ENCODE assay signal across 2 worm cellular contexts in the genomic region with DNA sequence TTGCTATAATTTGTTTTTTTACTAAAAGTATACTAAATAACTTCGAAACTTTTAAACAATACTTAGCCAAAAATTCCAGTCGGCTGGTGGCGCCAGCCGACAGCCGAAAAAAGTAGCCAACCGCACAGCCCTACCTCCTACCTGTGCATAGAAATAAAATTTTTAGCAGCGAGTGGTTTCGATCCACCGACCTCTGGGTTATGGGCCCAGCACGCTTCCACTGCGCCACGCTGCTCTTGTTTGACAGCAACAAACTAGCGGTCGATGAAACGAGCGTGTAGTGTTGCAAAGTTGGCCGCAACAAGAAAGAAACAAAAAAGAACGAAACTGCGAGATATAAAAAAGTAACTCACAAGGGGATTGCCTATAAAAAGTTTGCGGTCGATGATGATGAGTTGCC.
TF ChIP-seq lines count a peak whose summit lies in the region.

No protein-coding gene starts in this region.

TF ChIP-seq in whole organism, L1 larva, 84 proteins besides CTCF, POLR2A, EP300 and RAD21 (continued from another document and continues in another):
- TF ChIP-seq unc-62 (GFP tag; optimal IDR thresholded peaks at IDR 0.05; lab: Kevin White, UChicago) (no peak), dpl-1 (GFP tag; optimal IDR thresholded peaks at IDR 0.05; lab: Kevin White, UChicago) (no peak), F16B12.6 (tag; optimal IDR thresholded peaks at IDR 0.05; lab: Kevin White, UChicago) (no peak), mef-2 (tag; optimal IDR thresholded peaks at IDR 0.05; lab: Kevin White, UChicago) (no peak), ets-5 (GFP tag; IDR thresholded peaks at IDR 0.05; lab: Robert Waterston, UW) (no peak), ceh-8 (GFP tag; optimal IDR thresholded peaks at IDR 0.05; lab: Kevin White, UChicago) (no peak), mab-9 (GFP tag; IDR thresholded peaks at IDR 0.05; lab: Robert Waterston, UW) (no peak), pag-3 (tag; optimal IDR thresholded peaks at IDR 0.05; lab: Kevin White, UChicago; ENCODE audit: borderline replicate concordance, insufficient read depth) (no peak), fos-1 (tag; optimal IDR thresholded peaks at IDR 0.05; lab: Kevin White, UChicago) (no peak), zag-1 (tag; optimal IDR thresholded peaks at IDR 0.05; lab: Kevin White, UChicago) (no peak), tbx-2 (tag; optimal IDR thresholded peaks at IDR 0.05; lab: Kevin White, UChicago) (peak; percentile 37), nhr-90 (tag; optimal IDR thresholded peaks at IDR 0.05; lab: Kevin White, UChicago; ENCODE audit: poor library complexity) (peak; percentile 55), ztf-11 (tag; optimal IDR thresholded peaks at IDR 0.05; lab: Kevin White, UChicago) (peak in 1 of 2 experiments; percentile 18), nhr-71 (tag; optimal IDR thresholded peaks at IDR 0.05; lab: Kevin White, UChicago) (peak; percentile 64), nhr-19 (GFP tag; conservative IDR thresholded peaks at IDR 0.05; lab: Robert Waterston, UW) (peak; percentile 63), hpl-2 (GFP tag; optimal IDR thresholded peaks at IDR 0.05; lab: Kevin White, UChicago) (no peak), grh-1 (GFP tag; IDR thresholded peaks at IDR 0.05; lab: Robert Waterston, UW) (no peak), hlh-4 (tag; optimal IDR thresholded peaks at IDR 0.05; lab: Kevin White, UChicago) (no peak), alr-1 (tag; optimal IDR thresholded peaks at IDR 0.05; lab: Kevin White, UChicago; ENCODE audit: borderline replicate concordance) (no peak), C34B4.2 (tag; optimal IDR thresholded peaks at IDR 0.05; lab: Kevin White, UChicago) (no peak), nhr-11 (tag; optimal IDR thresholded peaks at IDR 0.05; lab: Kevin White, UChicago) (no peak), jun-1 (tag; optimal IDR thresholded peaks at IDR 0.05; lab: Kevin White, UChicago) (no peak), dsc-1 (tag; optimal IDR thresholded peaks at IDR 0.05; lab: Kevin White, UChicago) (peak; percentile 48), nhr-20 (tag; optimal IDR thresholded peaks at IDR 0.05; lab: Kevin White, UChicago) (peak; percentile 55), irx-1 (tag; optimal IDR thresholded peaks at IDR 0.05; lab: Kevin White, UChicago) (peak; percentile 37), pqm-1 (tag; optimal IDR thresholded peaks at IDR 0.05; lab: Kevin White, UChicago) (no peak), hlh-17 (GFP tag; optimal IDR thresholded peaks at IDR 0.05; lab: Kevin White, UChicago; ENCODE audit: borderline replicate concordance) (no peak), ama-1 (optimal IDR thresholded peaks at IDR 0.05; lab: Kevin White, UChicago) (no peak), lsy-2 (tag; optimal IDR thresholded peaks at IDR 0.05; lab: Kevin White, UChicago) (peak in 1 of 2 experiments; percentile 25), xbp-1 (tag; optimal IDR thresholded peaks at IDR 0.05; lab: Kevin White, UChicago) (peak; percentile 41), ces-1 (GFP tag; optimal IDR thresholded peaks at IDR 0.05; lab: Kevin White, UChicago) (no peak), sup-37 (GFP tag; optimal IDR thresholded peaks at IDR 0.05; lab: Kevin White, UChicago) (no peak), rnt-1 (tag; optimal IDR thresholded peaks at IDR 0.05; lab: Kevin White, UChicago) (peak; percentile 69), fkh-8 (tag; optimal IDR thresholded peaks at IDR 0.05; lab: Kevin White, UChicago) (peak; percentile 9), snpc-4 (tag; optimal IDR thresholded peaks at IDR 0.05; lab: Kevin White, UChicago) (no peak), egl-27 (tag; optimal IDR thresholded peaks at IDR 0.05; lab: Kevin White, UChicago) (no peak), lin-13 (GFP tag; optimal IDR thresholded peaks at IDR 0.05; lab: Kevin White, UChicago) (no peak), nhr-85 (tag; lab: Kevin White, UChicago) (peak; percentile 63), unc-98 (GFP tag; IDR thresholded peaks at IDR 0.05; lab: Robert Waterston, UW) (no peak), unc-30 (tag; optimal IDR thresholded peaks at IDR 0.05; lab: Kevin White, UChicago) (no peak), pax-3 (tag; optimal IDR thresholded peaks at IDR 0.05; lab: Kevin White, UChicago) (no peak), blmp-1 (tag; optimal IDR thresholded peaks at IDR 0.05; lab: Kevin White, UChicago) (no peak), nhr-28 (tag; optimal IDR thresholded peaks at IDR 0.05; lab: Kevin White, UChicago) (no peak), isw-1 (GFP tag; IDR thresholded peaks at IDR 0.05; lab: Robert Waterston, UW) (no peak), elt-2 (tag; optimal IDR thresholded peaks at IDR 0.05; lab: Kevin White, UChicago) (no peak), C04F5.9 (tag; optimal IDR thresholded peaks at IDR 0.05; lab: Kevin White, UChicago) (no peak), lin-39 (tag; optimal IDR thresholded peaks at IDR 0.05; lab: Kevin White, UChicago) (no peak), fkh-4 (tag; optimal IDR thresholded peaks at IDR 0.05; lab: Kevin White, UChicago; ENCODE audit: borderline replicate concordance) (no peak), lir-3 (tag; optimal IDR thresholded peaks at IDR 0.05; lab: Kevin White, UChicago; ENCODE audit: poor library complexity) (peak; percentile 49), ceh-82 (tag; optimal IDR thresholded peaks at IDR 0.05; lab: Kevin White, UChicago) (peak; percentile 12 to 44 (median 19)), nhr-76 (tag; optimal IDR thresholded peaks at IDR 0.05; lab: Kevin White, UChicago) (no peak), zip-4 (GFP tag; optimal IDR thresholded peaks at IDR 0.05; lab: Kevin White, UChicago) (peak; percentile 16), egl-13 (tag; optimal IDR thresholded peaks at IDR 0.05; lab: Kevin White, UChicago) (no peak), unc-130 (tag; optimal IDR thresholded peaks at IDR 0.05; lab: Kevin White, UChicago) (no peak), Y116A8C.19 (tag; optimal IDR thresholded peaks at IDR 0.05; lab: Kevin White, UChicago; ENCODE audit: borderline replicate concordance) (no peak), C16A3.4 (tag; optimal IDR thresholded peaks at IDR 0.05; lab: Kevin White, UChicago) (no peak), skn-1 (tag; optimal IDR thresholded peaks at IDR 0.05; lab: Kevin White, UChicago) (no peak), sptf-1 (tag; optimal IDR thresholded peaks at IDR 0.05; lab: Kevin White, UChicago) (no peak), aha-1 (tag; optimal IDR thresholded peaks at IDR 0.05; lab: Kevin White, UChicago) (no peak), ceh-90 (tag; optimal IDR thresholded peaks at IDR 0.05; lab: Kevin White, UChicago) (no peak), tlp-1 (tag; optimal IDR thresholded peaks at IDR 0.05; lab: Kevin White, UChicago) (no peak), nhr-84 (tag; optimal IDR thresholded peaks at IDR 0.05; lab: Kevin White, UChicago) (no peak), nhr-12 (tag; optimal IDR thresholded peaks at IDR 0.05; lab: Kevin White, UChicago) (no peak), nhr-237 (tag; optimal IDR thresholded peaks at IDR 0.05; lab: Kevin White, UChicago) (no peak), sox-4 (tag; optimal IDR thresholded peaks at IDR 0.05; lab: Kevin White, UChicago) (no peak), nhr-77 (tag; optimal IDR thresholded peaks at IDR 0.05; lab: Kevin White, UChicago) (peak; percentile 19)

TF ChIP-seq in whole organism, young adult, 124 proteins besides CTCF, POLR2A, EP300 and RAD21 (continued from another document):
- TF ChIP-seq let-607 (tag; optimal IDR thresholded peaks at IDR 0.05; lab: Kevin White, UChicago) (peak; percentile 24 to 27), Y67H2A.10 (GFP tag; conservative IDR thresholded peaks at IDR 0.05; lab: Robert Waterston, UW) (no peak), him-1 (tag; optimal IDR thresholded peaks at IDR 0.05; lab: Kevin White, UChicago) (peak; percentile 77), lsy-27 (tag; optimal IDR thresholded peaks at IDR 0.05; lab: Kevin White, UChicago; ENCODE audit: borderline replicate concordance, insufficient read depth) (no peak), lsl-1 (GFP tag; optimal IDR thresholded peaks at IDR 0.05; lab: Kevin White, UChicago) (no peak), rpc-1 (optimal IDR thresholded peaks at IDR 0.05; lab: Kevin White, UChicago) (peak; percentile 71), rpc-1 (tag; optimal IDR thresholded peaks at IDR 0.05; lab: Kevin White, UChicago) (peak; percentile 82), attf-3 (GFP tag; conservative IDR thresholded peaks at IDR 0.05; lab: Robert Waterston, UW) (no peak), ama-1 (optimal IDR thresholded peaks at IDR 0.05; lab: Kevin White, UChicago) (no peak), ama-1 (GFP tag; optimal IDR thresholded peaks at IDR 0.05; lab: Kevin White, UChicago) (peak in 1 of 2 experiments; percentile 39), ceh-27 (GFP tag; optimal IDR thresholded peaks at IDR 0.05; lab: Kevin White, UChicago) (peak; percentile 18), tlf-1 (GFP tag; optimal IDR thresholded peaks at IDR 0.05; lab: Kevin White, UChicago) (no peak), egrh-3 (GFP tag; IDR thresholded peaks at IDR 0.05; lab: Robert Waterston, UW) (peak; percentile 53; the same call in 1 of the 2 replicates), F49E8.2 (tag; optimal IDR thresholded peaks at IDR 0.05; lab: Kevin White, UChicago; ENCODE audit: insufficient read depth) (no peak), zim-3 (tag; optimal IDR thresholded peaks at IDR 0.05; lab: Kevin White, UChicago) (peak; percentile 41), nfya-1 (tag; optimal IDR thresholded peaks at IDR 0.05; lab: Kevin White, UChicago; ENCODE audit: borderline replicate concordance, insufficient read depth) (no peak), F22D6.2 (tag; optimal IDR thresholded peaks at IDR 0.05; lab: Kevin White, UChicago) (peak; percentile 22), B0261.1 (tag; optimal IDR thresholded peaks at IDR 0.05; lab: Kevin White, UChicago) (peak; percentile 84), Y53G8AR.9 (GFP tag; conservative IDR thresholded peaks at IDR 0.05; lab: Robert Waterston, UW) (peak; percentile 72; the same call in 1 of the 2 replicates), mcd-1 (GFP tag; IDR thresholded peaks at IDR 0.05; lab: Robert Waterston, UW) (no peak; the same call in none of the 2 replicates), lin-54 (GFP tag; optimal IDR thresholded peaks at IDR 0.05; lab: Kevin White, UChicago) (peak; percentile 8), let-526 (GFP tag; IDR thresholded peaks at IDR 0.05; lab: Robert Waterston, UW) (no peak), athp-1 (tag; optimal IDR thresholded peaks at IDR 0.05; lab: Kevin White, UChicago) (peak; percentile 34), ceh-100 (GFP tag; IDR thresholded peaks at IDR 0.05; lab: Robert Waterston, UW) (0 out of 2 replicates have a peak, but pooled peaks have one; percentile 25), gei-17 (GFP tag; optimal IDR thresholded peaks at IDR 0.05; lab: Kevin White, UChicago) (peak; percentile 0), somi-1 (GFP tag; optimal IDR thresholded peaks at IDR 0.05; lab: Kevin White, UChicago) (no peak), nhr-27 (tag; optimal IDR thresholded peaks at IDR 0.05; lab: Kevin White, UChicago) (no peak), nhr-90 (tag; optimal IDR thresholded peaks at IDR 0.05; lab: Kevin White, UChicago) (peak; percentile 74), efl-1 (GFP tag; optimal IDR thresholded peaks at IDR 0.05; lab: Kevin White, UChicago) (no peak), pbrm-1 (GFP tag; IDR thresholded peaks at IDR 0.05; lab: Robert Waterston, UW) (peak; percentile 36; the same call in 1 of the 2 replicates), attf-5 (GFP tag; optimal IDR thresholded peaks at IDR 0.05; lab: Kevin White, UChicago) (peak; percentile 57), tbp1 (GFP tag; optimal IDR thresholded peaks at IDR 0.05; lab: Kevin White, UChicago) (peak; percentile 92)
